Fruit fly (Drosophila melanogaster): ENCODE results near the gene CG32264.

Gene CG32264

dm6 chr3L:3802677-3803076, 3.6 kb downstream of the CG32264 start (continued):
- TF ChIP-seq CG33213 (GFP tag; optimal IDR thresholded peaks at IDR 0.05): peak; percentile 12
- peak; percentile 55 for TF ChIP-seq CG12744 (GFP tag; optimal IDR thresholded peaks at IDR 0.05)
- TF ChIP-seq Hr39 (optimal IDR thresholded peaks at IDR 0.05): no peak
- no peak for TF ChIP-seq CG13287 (GFP tag; IDR thresholded peaks at IDR 0.05; ENCODE audit: partially characterized antibody)
- no peak for TF ChIP-seq CG2202 (tag; optimal IDR thresholded peaks at IDR 0.05)
- peak; percentile 14 for TF ChIP-seq HmgD (GFP tag; optimal IDR thresholded peaks at IDR 0.05)
- peak; percentile 73 for TF ChIP-seq CG17328 (GFP tag; IDR thresholded peaks at IDR 0.05)
- no peak for TF ChIP-seq h (optimal IDR thresholded peaks at IDR 0.05)
- 0 out of 2 replicates have a peak, but pooled peaks have one; percentile 25 for TF ChIP-seq gt (GFP tag; IDR thresholded peaks at IDR 0.05)
- TF ChIP-seq CG2120 (GFP tag; optimal IDR thresholded peaks at IDR 0.05): peak; percentile 95
- peak; percentile 61 for TF ChIP-seq ind (GFP tag; optimal IDR thresholded peaks at IDR 0.05)
- peak; percentile 84 for TF ChIP-seq onecut (GFP tag; IDR thresholded peaks at IDR 0.05)
- 0 out of 2 replicates have a peak, but pooled peaks have one; percentile 31 for TF ChIP-seq bowl (GFP tag; IDR thresholded peaks at IDR 0.05)
- TF ChIP-seq hth (optimal IDR thresholded peaks at IDR 0.05): no peak
- no peak for TF ChIP-seq CG4617 (GFP tag; optimal IDR thresholded peaks at IDR 0.05; ENCODE audit: borderline replicate concordance)
- TF ChIP-seq CG4730 (GFP tag; IDR thresholded peaks at IDR 0.05): peak; percentile 62
- TF ChIP-seq MESR4 (GFP tag; optimal IDR thresholded peaks at IDR 0.05): no peak
- TF ChIP-seq CG12236 (GFP tag; optimal IDR thresholded peaks at IDR 0.05): peak; percentile 44
- TF ChIP-seq CG10979 (tag; optimal IDR thresholded peaks at IDR 0.05): peak; percentile 22
- peak; percentile 21 for TF ChIP-seq CG4707 (GFP tag; optimal IDR thresholded peaks at IDR 0.05)
- peak; percentile 62 for TF ChIP-seq CG13775 (GFP tag; optimal IDR thresholded peaks at IDR 0.05)
- no peak for TF ChIP-seq fd64A (GFP tag; optimal IDR thresholded peaks at IDR 0.05)
- peak; percentile 2 for TF ChIP-seq CG10274 (GFP tag; optimal IDR thresholded peaks at IDR 0.05)
- peak; percentile 58 to 67 for TF ChIP-seq chif (GFP tag; optimal IDR thresholded peaks at IDR 0.05)
- no peak for TF ChIP-seq vnd (GFP tag; IDR thresholded peaks at IDR 0.05; ENCODE audit: partially characterized antibody)
- peak; percentile 49 for TF ChIP-seq Deaf1 (tag; optimal IDR thresholded peaks at IDR 0.05)
- peak; percentile 31; the same call in 1 of the 2 replicates for TF ChIP-seq crol (GFP tag; IDR thresholded peaks at IDR 0.05)
- TF ChIP-seq mam (GFP tag; optimal IDR thresholded peaks at IDR 0.05): peak; percentile 88
- TF ChIP-seq CG14050 (GFP tag; IDR thresholded peaks at IDR 0.05): peak; percentile 73
- TF ChIP-seq caup (GFP tag; optimal IDR thresholded peaks at IDR 0.05; ENCODE audit: severe bottlenecking): peak; percentile 77
- peak; percentile 78 for TF ChIP-seq CG12391 (tag; optimal IDR thresholded peaks at IDR 0.05)
- peak; percentile 25 for TF ChIP-seq CG4854 (GFP tag; optimal IDR thresholded peaks at IDR 0.05)
- TF ChIP-seq ftz-f1 (GFP tag; optimal IDR thresholded peaks at IDR 0.05): no peak
- TF ChIP-seq Six4 (GFP tag; optimal IDR thresholded peaks at IDR 0.05): peak; percentile 34
- no peak for TF ChIP-seq CG17186 (GFP tag; optimal IDR thresholded peaks at IDR 0.05)
- peak; percentile 80 for TF ChIP-seq Bteb2 (GFP tag; optimal IDR thresholded peaks at IDR 0.05)
- TF ChIP-seq CG17361 (GFP tag; IDR thresholded peaks at IDR 0.05): peak; percentile 65; the same call in 2 of the 3 replicates
- no peak for TF ChIP-seq CG3407 (GFP tag; optimal IDR thresholded peaks at IDR 0.05)
- peak; percentile 83 for TF ChIP-seq Aef1 (GFP tag; IDR thresholded peaks at IDR 0.05)
- TF ChIP-seq peb (GFP tag; IDR thresholded peaks at IDR 0.05): no peak; the same call in 1 of the 2 replicates
- TF ChIP-seq Mad (GFP tag; optimal IDR thresholded peaks at IDR 0.05): peak; percentile 59
- TF ChIP-seq CG1602 (GFP tag; optimal IDR thresholded peaks at IDR 0.05): peak; percentile 42
- TF ChIP-seq CTCF (GFP tag; optimal IDR thresholded peaks at IDR 0.05): no peak
- peak; percentile 63 for TF ChIP-seq MBD-R2 (GFP tag; IDR thresholded peaks at IDR 0.05)
- peak; percentile 69 to 79 for TF ChIP-seq Hr51 (GFP tag; optimal IDR thresholded peaks at IDR 0.05)
- peak; percentile 61 for TF ChIP-seq CG14667 (GFP tag; IDR thresholded peaks at IDR 0.05)
- TF ChIP-seq CG10147 (GFP tag; optimal IDR thresholded peaks at IDR 0.05): peak; percentile 63
- TF ChIP-seq CG9609 (GFP tag; optimal IDR thresholded peaks at IDR 0.05): peak; percentile 75
- peak; percentile 25; the same call in 1 of the 2 replicates for TF ChIP-seq ro (GFP tag; IDR thresholded peaks at IDR 0.05)
- peak; percentile 76 for TF ChIP-seq ems (GFP tag; optimal IDR thresholded peaks at IDR 0.05)
- peak; percentile 2 for TF ChIP-seq CG8281 (tag; optimal IDR thresholded peaks at IDR 0.05)
- TF ChIP-seq cas (GFP tag; IDR thresholded peaks at IDR 0.05): peak; percentile 58; the same call in 1 of the 2 replicates
- peak; percentile 77 for TF ChIP-seq H2.0 (GFP tag; IDR thresholded peaks at IDR 0.05)
